Fruit fly (Drosophila melanogaster): ENCODE results near the gene sky.

DNA sequence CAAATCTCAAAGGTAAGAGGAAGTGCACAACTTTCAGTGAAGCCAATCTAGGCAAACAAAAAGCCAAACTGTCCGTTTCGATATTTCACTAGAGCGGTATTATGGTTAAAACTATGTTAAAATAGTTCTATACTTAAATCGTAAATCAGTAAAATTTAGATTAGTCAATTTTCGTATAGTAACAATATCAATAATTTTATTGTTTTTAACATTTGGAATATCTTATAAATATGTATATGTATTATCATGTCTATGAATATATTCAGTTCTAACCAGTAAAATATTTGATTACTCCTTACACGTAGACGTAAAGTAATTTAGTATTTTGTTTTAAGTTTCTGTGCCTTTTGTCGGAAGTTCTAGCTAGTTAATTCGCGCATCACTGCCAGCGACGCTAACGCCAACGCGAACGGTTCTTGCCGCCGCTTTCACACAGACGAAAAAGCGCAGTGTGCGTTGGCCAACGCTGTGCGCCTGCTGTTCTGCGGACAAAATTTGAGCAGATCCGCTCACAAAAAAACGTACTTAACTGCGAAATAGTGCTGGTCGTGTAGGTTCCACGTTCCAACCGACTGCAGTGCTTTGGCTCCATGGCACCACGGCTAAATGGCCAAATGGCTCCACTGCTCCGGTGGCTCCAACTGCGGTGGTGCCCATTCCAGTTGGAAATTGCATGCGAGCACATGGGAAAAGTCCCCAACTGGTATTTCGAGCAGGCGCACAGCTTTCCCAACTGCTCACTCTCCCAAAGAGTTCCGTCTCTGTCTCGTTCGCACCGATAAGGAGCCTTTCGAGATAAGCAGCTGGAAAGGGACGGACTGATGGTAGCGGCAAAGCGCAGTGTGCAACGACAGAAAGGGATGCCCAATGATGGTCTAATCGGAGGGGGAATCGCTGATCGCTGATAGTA is 95.3 kb downstream of the sky start:
- TF ChIP-seq CG32264 (GFP tag; optimal IDR thresholded peaks at IDR 0.05) (no peak), fru (GFP tag; optimal IDR thresholded peaks at IDR 0.05) (peak; percentile 0), h (GFP tag; optimal IDR thresholded peaks at IDR 0.05) (peak; percentile 68), GATAd (GFP tag; optimal IDR thresholded peaks at IDR 0.05) (peak; percentile 92), psq (GFP tag; optimal IDR thresholded peaks at IDR 0.05) (peak; percentile 13), usp (GFP tag; optimal IDR thresholded peaks at IDR 0.05) (no peak), br (GFP tag; optimal IDR thresholded peaks at IDR 0.05) (peak; percentile 59), dsf (GFP tag; optimal IDR thresholded peaks at IDR 0.05; ENCODE audit: borderline replicate concordance) (no peak), Vsx2 (GFP tag; optimal IDR thresholded peaks at IDR 0.05; ENCODE audit: partially characterized antibody) (peak; percentile 74), OdsH (GFP tag; optimal IDR thresholded peaks at IDR 0.05) (no peak), CrebA (GFP tag; optimal IDR thresholded peaks at IDR 0.05; ENCODE audit: borderline replicate concordance) (peak; percentile 65)
